Worm (Caenorhabditis elegans) whole organism, young adult: Measurements from ENCODE around the gene dpff-1.

Experiments
- B0019.2 ChIP-seq: fragments of 200-800 bp; sonication (Bioruptor generic); conservative IDR thresholded peaks from 2 replicates; pipeline ENCODE4 v1.3.6; 2022; ENCODE audit warnings: missing genetic modification reagents, missing genetic modification characterization, missing compliant biosample characterization
- B0261.1 ChIP-seq: sonication (generic microtip); optimal IDR thresholded peaks from 2 replicates; lab custom pipeline; 2016; ENCODE audit warnings: mild to moderate bottlenecking, missing genetic modification characterization, moderate library complexity, missing compliant biosample characterization
- B0336.3 ChIP-seq: fragments of 200-800 bp; sonication (Bioruptor generic); IDR thresholded peaks from 2 replicates; pipeline ENCODE4 v1.3.6; 2022; ENCODE audit warnings: missing genetic modification characterization, missing compliant biosample characterization
- C06A6.2 ChIP-seq: fragments of 200-800 bp; sonication (Bioruptor generic); conservative IDR thresholded peaks from 2 replicates; pipeline ENCODE4 v1.3.6; 2022; ENCODE audit warnings: missing genetic modification characterization, missing compliant biosample characterization
- D2030.7 ChIP-seq: fragments of 200-800 bp; sonication (Bioruptor generic); IDR thresholded peaks from 2 replicates; pipeline ENCODE4 v1.3.6; 2022; ENCODE audit warnings: missing genetic modification reagents, missing genetic modification characterization, missing compliant biosample characterization
- F22D6.2 ChIP-seq: sonication (generic microtip); optimal IDR thresholded peaks from 2 replicates; lab custom pipeline; 2016; ENCODE audit warnings: mild to moderate bottlenecking, missing genetic modification characterization, missing compliant biosample characterization
- F39B2.1 ChIP-seq: fragments of 200-800 bp; sonication (Bioruptor generic); IDR thresholded peaks from 2 replicates; pipeline ENCODE4 v1.3.6; 2022; ENCODE audit warnings: missing genetic modification reagents, missing genetic modification characterization, missing compliant biosample characterization
- F55B11.4 ChIP-seq: sonication (generic microtip); optimal IDR thresholded peaks from 2 replicates; lab custom pipeline; 2016; ENCODE audit warnings: missing compliant biosample characterization, missing genetic modification characterization, borderline replicate concordance; ENCODE audit not compliant: insufficient read depth
- F57C9.4 ChIP-seq: sonication (generic microtip); optimal IDR thresholded peaks from 2 replicates; lab custom pipeline; 2017; ENCODE audit warnings: mild to moderate bottlenecking, missing genetic modification characterization, missing compliant biosample characterization
- K12H6.12 ChIP-seq: fragments of 200-800 bp; sonication (Bioruptor generic); optimal IDR thresholded peaks from 2 replicates; lab custom pipeline; 2018; ENCODE audit warnings: mild to moderate bottlenecking, missing genetic modification characterization, missing compliant biosample characterization
- Y53F4B.3 ChIP-seq: fragments of 200-800 bp; sonication (Bioruptor generic); IDR thresholded peaks from 2 replicates; pipeline ENCODE4 v1.3.6; 2022; ENCODE audit warnings: missing genetic modification reagents, missing genetic modification characterization, missing compliant biosample characterization
- Y53G8AR.9 ChIP-seq: fragments of 200-800 bp; sonication (Bioruptor generic); conservative IDR thresholded peaks from 2 replicates; pipeline ENCODE4 v1.3.6; 2022; ENCODE audit warnings: missing genetic modification reagents, missing genetic modification characterization, missing compliant biosample characterization
- Y95B8A.8 ChIP-seq: fragments of 200-800 bp; sonication (Bioruptor generic); IDR thresholded peaks from 2 replicates; pipeline ENCODE4 v1.3.6; 2022; ENCODE audit warnings: missing genetic modification reagents, missing genetic modification characterization, missing compliant biosample characterization
- ZK185.1 ChIP-seq: sonication (generic microtip); optimal IDR thresholded peaks from 2 replicates; lab custom pipeline; 2016; ENCODE audit warnings: mild to moderate bottlenecking, missing genetic modification characterization, missing compliant biosample characterization; ENCODE audit not compliant: poor library complexity, severe bottlenecking
- akir-1 ChIP-seq: fragments of 200-800 bp; sonication (Bioruptor generic); optimal IDR thresholded peaks from 2 replicates; lab custom pipeline; 2018; ENCODE audit warnings: mild to moderate bottlenecking, missing genetic modification characterization, moderate library complexity, missing compliant biosample characterization
- aptf-2 ChIP-seq: fragments of 200-800 bp; sonication (Bioruptor generic); conservative IDR thresholded peaks from 2 replicates; pipeline ENCODE4 v1.3.6; 2022; ENCODE audit warnings: missing genetic modification reagents, missing genetic modification characterization, missing compliant biosample characterization
- aptf-3 ChIP-seq: fragments of 200-800 bp; sonication (Bioruptor generic); IDR thresholded peaks from 2 replicates; pipeline ENCODE4 v1.3.6; 2022; ENCODE audit warnings: missing genetic modification characterization, missing compliant biosample characterization
- athp-1 ChIP-seq: sonication (generic microtip); optimal IDR thresholded peaks from 2 replicates; lab custom pipeline; 2017; ENCODE audit warnings: mild to moderate bottlenecking, missing genetic modification characterization, missing compliant biosample characterization
- ceh-100 ChIP-seq: fragments of 200-800 bp; sonication (Bioruptor generic); IDR thresholded peaks from 2 replicates; pipeline ENCODE4 v1.3.6; 2022; ENCODE audit warnings: missing genetic modification reagents, missing genetic modification characterization, missing compliant biosample characterization
- ceh-27 ChIP-seq: fragments of 200-800 bp; sonication (Bioruptor generic); optimal IDR thresholded peaks from 2 replicates; lab custom pipeline; 2018; ENCODE audit warnings: mild to moderate bottlenecking, missing genetic modification characterization, moderate library complexity, missing compliant biosample characterization
- ceh-40 ChIP-seq: fragments of 200-800 bp; sonication (Bioruptor generic); IDR thresholded peaks from 2 replicates; pipeline ENCODE4 v1.3.6; 2022; ENCODE audit warnings: missing genetic modification characterization, missing compliant biosample characterization
- ceh-79 ChIP-seq: sonication (generic microtip); optimal IDR thresholded peaks from 2 replicates; lab custom pipeline; 2017; ENCODE audit warnings: mild to moderate bottlenecking, missing genetic modification characterization, missing compliant biosample characterization
- chd-7 ChIP-seq: sonication (generic microtip); optimal IDR thresholded peaks from 2 replicates; lab custom pipeline; 2016; ENCODE audit warnings: mild to moderate bottlenecking, missing genetic modification characterization, moderate library complexity, missing compliant biosample characterization
- dox-1 ChIP-seq: fragments of 200-800 bp; sonication (Bioruptor generic); IDR thresholded peaks from 2 replicates; pipeline ENCODE4 v1.3.6; 2022; ENCODE audit warnings: missing genetic modification reagents, missing genetic modification characterization, missing compliant biosample characterization
- dpff-1 ChIP-seq: sonication (generic microtip); optimal IDR thresholded peaks from 2 replicates; lab custom pipeline; 2017; ENCODE audit warnings: mild to moderate bottlenecking, missing genetic modification characterization, missing compliant biosample characterization
- egl-18 ChIP-seq: fragments of 200-800 bp; sonication (Bioruptor generic); IDR thresholded peaks from 2 replicates; pipeline ENCODE4 v1.3.6; 2022; ENCODE audit warnings: missing genetic modification reagents, missing genetic modification characterization, missing compliant biosample characterization
- ekl-4 ChIP-seq: fragments of 200-800 bp; sonication (Bioruptor generic); IDR thresholded peaks from 2 replicates; pipeline ENCODE4 v1.3.6; 2022; ENCODE audit warnings: missing genetic modification reagents, missing genetic modification characterization, missing compliant biosample characterization
- ets-4 ChIP-seq: fragments of 200-800 bp; sonication (Bioruptor generic); optimal IDR thresholded peaks from 2 replicates; lab custom pipeline; 2018; ENCODE audit warnings: mild to moderate bottlenecking, missing genetic modification characterization, missing compliant biosample characterization
- fkh-3 ChIP-seq: sonication (generic microtip); optimal IDR thresholded peaks from 2 replicates; lab custom pipeline; 2016; ENCODE audit warnings: mild to moderate bottlenecking, missing genetic modification characterization, missing compliant biosample characterization
- hrde-1 ChIP-seq: sonication (generic microtip); optimal IDR thresholded peaks from 2 replicates; lab custom pipeline; 2016; ENCODE audit warnings: missing genetic modification characterization, mild to moderate bottlenecking, missing compliant biosample characterization, moderate library complexity, missing genotype, missing genetic modification reagents, borderline replicate concordance
- lin-35 ChIP-seq, 3 experiments: fragments of 150-350 bp in 2 of 3; sonication (generic microtip) in 1 of 3; optimal IDR thresholded peaks; 2 replicates each; lab custom pipeline; 2014 to 2018; ENCODE audit warnings: missing biosample characterization in 3 of 3, missing genetic modification characterization in 3 of 3, missing genetic modification reagents in 3 of 3
- lir-1 ChIP-seq: fragments of 200-800 bp; sonication (Bioruptor generic); conservative IDR thresholded peaks from 2 replicates; pipeline ENCODE4 v1.3.6; 2022; ENCODE audit warnings: missing genetic modification reagents, missing genetic modification characterization, missing compliant biosample characterization
- madf-6 ChIP-seq: fragments of 200-800 bp; sonication (Bioruptor generic); IDR thresholded peaks from 2 replicates; pipeline ENCODE4 v1.3.6; 2022; ENCODE audit warnings: missing genetic modification reagents, missing genetic modification characterization, missing compliant biosample characterization
- mcd-1 ChIP-seq: fragments of 200-800 bp; sonication (Bioruptor generic); IDR thresholded peaks from 2 replicates; pipeline ENCODE4 v1.3.6; 2022; ENCODE audit warnings: missing genetic modification reagents, missing genetic modification characterization, missing compliant biosample characterization
- nfya-2 ChIP-seq: fragments of 200-800 bp; sonication (Bioruptor generic); IDR thresholded peaks from 2 replicates; pipeline ENCODE4 v1.3.6; 2022; ENCODE audit warnings: missing genetic modification reagents, missing genetic modification characterization, missing compliant biosample characterization
- nhr-27 ChIP-seq: fragments of 200-800 bp; sonication (Bioruptor generic); optimal IDR thresholded peaks from 2 replicates; lab custom pipeline; 2018; ENCODE audit warnings: mild to moderate bottlenecking, missing genetic modification characterization, moderate library complexity, missing compliant biosample characterization
- rec-8 ChIP-seq, 2 experiments: sonication (generic microtip); optimal IDR thresholded peaks; 2 replicates each; lab custom pipeline; 2016; ENCODE audit warnings: mild to moderate bottlenecking in 2 of 2, missing genetic modification characterization in 2 of 2, missing genetic modification reagents in 2 of 2, missing genotype in 2 of 2, missing biosample characterization in 1 of 2, missing compliant biosample characterization in 1 of 2, moderate library complexity in 1 of 2
- snpc-1.3 ChIP-seq: sonication (generic microtip); optimal IDR thresholded peaks from 2 replicates; lab custom pipeline; 2017; ENCODE audit warnings: missing genetic modification characterization, mild to moderate bottlenecking, missing compliant biosample characterization, antibody characterized with exemption, moderate library complexity, missing genotype, missing genetic modification reagents; ENCODE audit not compliant: insufficient read depth
- tbp1 ChIP-seq: fragments of 200-800 bp; sonication (Bioruptor generic); optimal IDR thresholded peaks from 2 replicates; lab custom pipeline; 2018; ENCODE audit warnings: mild to moderate bottlenecking, missing genetic modification characterization, missing compliant biosample characterization
- tbx-9 ChIP-seq: sonication (generic microtip); optimal IDR thresholded peaks from 2 replicates; lab custom pipeline; 2016; ENCODE audit warnings: borderline replicate concordance, missing genetic modification characterization, inconsistent platforms, missing compliant biosample characterization
- unc-130 ChIP-seq: sonication (generic microtip); optimal IDR thresholded peaks from 2 replicates; lab custom pipeline; 2016; ENCODE audit warnings: missing genetic modification reagents, missing genetic modification characterization, missing compliant biosample characterization
- zim-3 ChIP-seq: sonication (generic microtip); optimal IDR thresholded peaks from 2 replicates; lab custom pipeline; 2017; ENCODE audit warnings: mild to moderate bottlenecking, missing genetic modification characterization, moderate library complexity, missing compliant biosample characterization
- ztf-18 ChIP-seq: sonication (generic microtip); optimal IDR thresholded peaks from 2 replicates; lab custom pipeline; 2016; ENCODE audit warnings: missing genotype, mild to moderate bottlenecking, missing genetic modification characterization, missing compliant biosample characterization
- ztf-25 ChIP-seq: fragments of 200-800 bp; sonication (Bioruptor generic); IDR thresholded peaks from 2 replicates; pipeline ENCODE4 v1.3.6; 2022; ENCODE audit warnings: missing genetic modification reagents, missing genetic modification characterization, missing compliant biosample characterization
- ztf-28 ChIP-seq: fragments of 200-800 bp; sonication (Bioruptor generic); IDR thresholded peaks from 2 replicates; pipeline ENCODE4 v1.3.6; 2022; ENCODE audit warnings: missing genetic modification reagents, missing genetic modification characterization, missing compliant biosample characterization

Gene dpff-1

DNA sequence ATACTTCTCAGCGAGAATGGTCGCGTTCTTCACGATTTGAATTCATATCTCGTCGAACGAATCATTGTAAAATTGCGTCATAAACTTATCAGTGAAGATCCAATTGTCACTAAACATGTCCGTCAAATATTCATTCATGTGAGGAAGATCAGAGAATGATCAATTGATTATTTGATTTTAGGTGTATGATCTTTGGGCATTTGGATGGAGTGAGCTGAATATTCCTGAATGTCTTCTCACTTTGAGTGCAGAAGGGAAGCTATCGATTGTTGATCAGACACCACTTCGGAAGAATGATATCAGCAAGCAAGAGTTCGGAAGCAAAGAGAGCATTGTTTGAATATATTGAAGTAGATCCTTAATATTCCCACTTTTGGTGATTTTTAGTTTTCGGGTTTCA, 31.9 kb downstream of the dpff-1 start (continued):
- peak; percentile 42 for TF ChIP-seq ZK185.1
- no peak for TF ChIP-seq egl-18
- TF ChIP-seq Y53F4B.3 (GFP tag; lab: Robert Waterston, UW): no peak
- TF ChIP-seq B0336.3: peak; percentile 67
- TF ChIP-seq ets-4 (GFP tag; lab: Kevin White, UChicago): no peak
- no peak for TF ChIP-seq ztf-25 (GFP tag; lab: Robert Waterston, UW)
- TF ChIP-seq zim-3 (tag; lab: Kevin White, UChicago): no peak
- no peak for TF ChIP-seq Y95B8A.8 (GFP tag; lab: Robert Waterston, UW)
- TF ChIP-seq, all 124 proteins: peak for 25

DNA sequence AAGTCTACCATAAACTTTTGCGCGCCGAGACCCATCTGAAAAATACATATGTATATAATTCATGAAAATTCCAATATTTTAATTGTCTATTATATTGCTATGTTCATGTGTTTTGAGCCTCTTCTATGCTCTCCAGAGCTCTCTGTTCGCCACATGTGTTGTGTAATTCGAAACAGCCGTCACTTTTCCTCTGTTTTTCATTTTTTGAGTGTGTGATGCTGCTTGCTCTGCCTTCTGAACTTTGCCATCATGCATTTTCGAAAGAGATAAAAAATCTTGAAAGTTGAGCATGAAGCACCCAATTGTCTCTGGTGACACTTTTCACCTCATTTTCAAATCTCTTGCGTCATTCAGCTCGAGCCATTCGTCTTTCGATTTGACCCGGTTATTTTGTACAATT, 33.9 kb downstream of the dpff-1 start:
- TF ChIP-seq K12H6.12 (tag; lab: Kevin White, UChicago): no peak
- no peak for TF ChIP-seq ztf-25 (GFP tag; lab: Robert Waterston, UW)
- no peak for TF ChIP-seq hrde-1 (tag; lab: Kevin White, UChicago)
- TF ChIP-seq nfya-2 (GFP tag; lab: Robert Waterston, UW): no peak
- TF ChIP-seq, all 124 proteins: peak for 0

ce11 chrIII:5871760-5872159, 34.4 kb downstream of the dpff-1 start, which contains the start of the genes F01F1.11 and F01F1.3:
TSS of gene F01F1.11 (minus strand) at chrIII:5871877.
TSS of gene F01F1.3 (plus strand) at chrIII:5871938.
- TF ChIP-seq dox-1 (GFP tag; lab: Robert Waterston, UW) (peak; percentile 64; the same call in 1 of the 2 replicates), tbx-9 (tag; lab: Kevin White, UChicago) (no peak), fkh-3 (tag; lab: Kevin White, UChicago) (no peak), C06A6.2 (GFP tag; lab: Robert Waterston, UW) (no peak), ekl-4 (GFP tag; lab: Robert Waterston, UW) (peak; percentile 45; the same call in 1 of the 2 replicates), chd-7 (tag; lab: Kevin White, UChicago) (no peak), dpff-1 (tag; lab: Kevin White, UChicago) (no peak), rec-8 (tag; optimal IDR thresholded peaks at IDR 0.05; lab: Kevin White, UChicago) (peak; percentile 23 to 31), ztf-28 (peak; percentile 72; the same call in 1 of the 2 replicates), ceh-27 (GFP tag; lab: Kevin White, UChicago) (peak; percentile 72), athp-1 (tag; lab: Kevin White, UChicago) (peak; percentile 6), lin-35 (GFP tag; optimal IDR thresholded peaks at IDR 0.05; lab: Kevin White, UChicago) (peak in 2 of 3 experiments; percentile 56 to 93), madf-6 (GFP tag; lab: Robert Waterston, UW) (peak; percentile 80), Y53G8AR.9 (GFP tag; lab: Robert Waterston, UW) (no peak), unc-130 (GFP tag; lab: Kevin White, UChicago) (peak; percentile 91), nhr-27 (tag; lab: Kevin White, UChicago) (no peak), F22D6.2 (tag; lab: Kevin White, UChicago) (peak; percentile 39), mcd-1 (GFP tag; lab: Robert Waterston, UW) (peak; percentile 77), F57C9.4 (tag; lab: Kevin White, UChicago) (no peak), ztf-18 (tag; lab: Kevin White, UChicago) (peak; percentile 10), akir-1 (no peak), ceh-79 (no peak), F55B11.4 (tag; lab: Kevin White, UChicago) (no peak), aptf-2 (GFP tag; lab: Robert Waterston, UW) (0 out of 2 replicates have a peak, but pooled peaks have one; percentile 52), B0019.2 (GFP tag; lab: Robert Waterston, UW) (0 out of 2 replicates have a peak, but pooled peaks have one; percentile 15), ceh-40 (no peak), tbp1 (GFP tag; lab: Kevin White, UChicago) (peak; percentile 8), snpc-1.3 (peak; percentile 28), F39B2.1 (no peak), B0261.1 (tag; lab: Kevin White, UChicago) (no peak), lir-1 (GFP tag; lab: Robert Waterston, UW) (no peak), aptf-3 (GFP tag; lab: Robert Waterston, UW) (no peak), zim-3 (tag; lab: Kevin White, UChicago) (no peak), D2030.7 (GFP tag; lab: Robert Waterston, UW) (peak; percentile 69), ceh-100 (GFP tag; lab: Robert Waterston, UW) (peak; percentile 36; the same call in 1 of the 2 replicates)
